Fruit fly (Drosophila melanogaster) whole organism, prepupa: ENCODE results near the gene ppk11.

Experiments
- Blimp-1 ChIP-seq: fragments of 200-800 bp; sonication (Bioruptor generic); optimal IDR thresholded peaks from 3 replicates; lab custom pipeline; 2017; ENCODE audit warnings: missing biosample characterization, missing genetic modification characterization, mild to moderate bottlenecking, moderate library complexity, missing genetic modification reagents
- CG11902 ChIP-seq: fragments of 200-800 bp; sonication (Bioruptor generic); optimal IDR thresholded peaks from 3 replicates; lab custom pipeline; 2016; ENCODE audit warnings: missing biosample characterization, missing genetic modification characterization

DNA sequence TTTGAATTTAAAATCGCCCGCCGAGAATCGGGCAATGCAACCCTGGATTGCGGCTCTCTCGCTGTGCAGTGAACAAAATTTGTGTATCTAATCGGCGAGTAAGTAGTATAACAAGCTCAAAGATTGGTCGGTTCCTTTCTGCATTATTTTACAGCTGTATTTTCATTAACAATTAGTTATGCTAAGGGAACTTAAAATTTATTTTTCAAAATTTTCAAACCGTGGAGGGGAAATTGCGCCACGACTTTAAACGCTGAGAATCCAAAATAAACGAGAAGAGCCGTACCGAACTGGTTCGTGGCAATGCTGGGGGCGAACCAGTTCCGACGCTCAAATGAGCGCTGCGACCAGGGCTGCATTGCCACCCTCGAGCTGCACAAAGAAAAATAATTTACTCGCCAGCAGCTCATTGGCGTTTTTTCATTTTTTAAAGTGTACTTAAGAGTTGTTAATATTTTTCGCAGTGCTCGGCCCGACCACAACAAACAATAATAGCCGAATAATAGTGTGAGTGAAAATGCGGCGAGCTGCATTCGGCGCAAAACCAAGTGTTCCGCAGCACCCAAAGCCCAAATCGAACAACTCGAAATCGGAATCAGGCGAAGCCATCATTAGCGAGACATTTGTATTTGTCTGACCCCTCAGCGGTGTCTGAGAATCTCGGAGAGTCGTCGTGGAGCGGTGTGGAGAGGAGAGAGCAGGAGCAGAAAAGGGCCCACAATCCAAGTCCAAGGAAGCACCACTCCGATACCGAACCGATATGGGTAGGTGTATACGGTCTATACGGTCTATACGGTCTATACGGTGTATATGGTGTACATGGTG lies 16.6 kb downstream of the ppk11 start, which contains the start of gene zf30C:
- TF ChIP-seq CG11902 (peak; percentile 86), Blimp-1 (peak; percentile 23)
